Worm (Caenorhabditis elegans): ENCODE measurements around the gene gcs-1.
A peak's percentile ranks its signal among the peaks of the same experiment; 100 is the strongest.

DNA sequence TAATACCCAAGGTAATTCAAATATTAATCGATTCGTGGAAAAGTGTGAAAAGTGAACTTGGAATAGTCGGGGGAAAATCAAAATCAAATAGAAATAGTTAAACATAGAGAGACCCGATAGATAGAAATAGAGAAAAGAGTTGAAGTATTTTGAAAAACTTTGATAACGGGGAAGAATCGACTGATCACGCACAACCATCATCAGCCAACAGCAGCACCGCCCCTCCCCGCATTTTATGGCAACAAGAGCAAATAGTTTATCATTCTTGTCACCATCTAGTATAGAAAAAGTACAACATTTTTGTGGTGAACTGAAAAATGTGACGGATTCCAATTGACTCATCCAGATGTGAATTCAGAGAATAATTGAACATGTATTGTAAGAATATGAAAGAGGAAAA lies 46.5 kb downstream of the gcs-1 start:
- TF ChIP-seq zfp-2 (tag; optimal IDR thresholded peaks at IDR 0.05) (no peak), ZK546.5 (tag; optimal IDR thresholded peaks at IDR 0.05) (no peak), nhr-28 (tag; optimal IDR thresholded peaks at IDR 0.05) (peak; percentile 72), nhr-76 (tag; optimal IDR thresholded peaks at IDR 0.05) (no peak), nhr-10 (tag; optimal IDR thresholded peaks at IDR 0.05) (no peak), unc-62 (GFP tag; optimal IDR thresholded peaks at IDR 0.05 in 1 of 2) (no peak), unc-62 (tag; optimal IDR thresholded peaks at IDR 0.05) (no peak), snpc-4 (tag; optimal IDR thresholded peaks at IDR 0.05) (no peak), D1046.2 (GFP tag; IDR thresholded peaks at IDR 0.05) (no peak), ces-1 (GFP tag; optimal IDR thresholded peaks at IDR 0.05) (no peak), duxl-1 (tag; optimal IDR thresholded peaks at IDR 0.05; ENCODE audit: poor library complexity) (no peak), F26F4.8 (GFP tag; conservative IDR thresholded peaks at IDR 0.05) (no peak), fkh-10 (GFP tag; optimal IDR thresholded peaks at IDR 0.05) (no peak), ceh-20 (GFP tag; IDR thresholded peaks at IDR 0.05) (no peak), madf-5 (GFP tag; IDR thresholded peaks at IDR 0.05) (no peak)

Data from whole organism, L4 larva.